Worm (Caenorhabditis elegans): Measurements from ENCODE around the gene T13C5.3.

DNA sequence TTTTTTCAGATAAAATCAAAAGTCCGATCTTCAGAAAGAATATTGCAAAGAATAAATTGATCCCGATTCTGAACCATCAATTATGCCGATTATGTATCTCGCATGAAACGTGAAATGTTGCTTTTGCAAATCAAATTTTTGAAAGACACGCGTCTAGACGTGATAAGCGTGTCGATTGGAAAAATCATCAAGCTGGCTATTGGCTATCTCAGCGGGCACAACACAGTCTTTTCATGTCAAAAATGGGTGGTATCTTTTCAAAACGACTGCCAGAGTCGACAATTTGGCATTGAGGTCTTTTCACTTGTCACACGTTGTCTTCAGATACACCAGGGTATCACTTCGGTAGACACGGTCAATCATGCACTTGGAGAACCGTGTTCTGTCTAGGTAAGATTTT lies 18.3 kb downstream of the T13C5.3 start, which contains the start of gene daf-9:
- TF ChIP-seq spr-1 (tag; optimal IDR thresholded peaks at IDR 0.05), result no peak
- TF ChIP-seq unc-62 (GFP tag; optimal IDR thresholded peaks at IDR 0.05 in 1 of 2), result no peak
- no peak for TF ChIP-seq unc-62 (tag; optimal IDR thresholded peaks at IDR 0.05)
- no peak for TF ChIP-seq skn-1 (tag; optimal IDR thresholded peaks at IDR 0.05)

All from whole organism, L4 larva.